Fruit fly (Drosophila melanogaster): Measurements from ENCODE around the gene CarT.

CarT gene

dm6 chr2L:20714468-20715404 lies 15.3 kb downstream of the CarT start, which contains the start of gene Hr38 (continued):
- TF ChIP-seq lov (optimal IDR thresholded peaks at IDR 0.05) = no peak
- peak; percentile 78; the same call in 2 of the 3 replicates for TF ChIP-seq lov (GFP tag; IDR thresholded peaks at IDR 0.05)
- peak; percentile 52 for TF ChIP-seq CG34376 (GFP tag; optimal IDR thresholded peaks at IDR 0.05)
- peak; percentile 91 for TF ChIP-seq Med (GFP tag)
- TF ChIP-seq CG13287 (GFP tag; IDR thresholded peaks at IDR 0.05; ENCODE audit: partially characterized antibody) = peak; percentile 64
- TF ChIP-seq lmd (GFP tag; IDR thresholded peaks at IDR 0.05) = peak; percentile 28; the same call in 1 of the 2 replicates
- 0 out of 2 replicates have a peak, but pooled peaks have one; percentile 30 for TF ChIP-seq CG4360 (GFP tag; IDR thresholded peaks at IDR 0.05)
- 0 out of 2 replicates have a peak, but pooled peaks have one; percentile 21 for TF ChIP-seq CG9215 (GFP tag; IDR thresholded peaks at IDR 0.05)
- TF ChIP-seq CG30020 (tag; optimal IDR thresholded peaks at IDR 0.05) = no peak
- TF ChIP-seq Rfx (GFP tag; IDR thresholded peaks at IDR 0.05) = peak; percentile 55
- no peak for TF ChIP-seq fd64A (GFP tag; optimal IDR thresholded peaks at IDR 0.05)
- peak; percentile 34 for TF ChIP-seq CG12659 (GFP tag; optimal IDR thresholded peaks at IDR 0.05)
- TF ChIP-seq Blimp-1 (GFP tag; optimal IDR thresholded peaks at IDR 0.05) = peak; percentile 99
- TF ChIP-seq tna (GFP tag; IDR thresholded peaks at IDR 0.05; ENCODE audit: partially characterized antibody) = peak; percentile 37; the same call in 1 of the 2 replicates
- no peak for TF ChIP-seq ranshi (GFP tag; IDR thresholded peaks at IDR 0.05)
- peak; percentile 31; the same call in 1 of the 2 replicates for TF ChIP-seq al (GFP tag; IDR thresholded peaks at IDR 0.05)
- TF ChIP-seq exex (tag; optimal IDR thresholded peaks at IDR 0.05) = peak; percentile 45
- TF ChIP-seq CG13894 (tag; optimal IDR thresholded peaks at IDR 0.05) = peak; percentile 82
- TF ChIP-seq Hmr (GFP tag; optimal IDR thresholded peaks at IDR 0.05) = peak; percentile 78
- no peak for TF ChIP-seq CG11723 (GFP tag; optimal IDR thresholded peaks at IDR 0.05)
- no peak for TF ChIP-seq Optix (GFP tag; IDR thresholded peaks at IDR 0.05)
- no peak for TF ChIP-seq CG5245 (GFP tag; optimal IDR thresholded peaks at IDR 0.05)
- TF ChIP-seq Trl (optimal IDR thresholded peaks at IDR 0.05) = peak; percentile 73 to 80
- peak; percentile 26 for TF ChIP-seq Trl (GFP tag; optimal IDR thresholded peaks at IDR 0.05)
- no peak for TF ChIP-seq hbn (GFP tag; IDR thresholded peaks at IDR 0.05; ENCODE audit: partially characterized antibody)
- TF ChIP-seq Awh (GFP tag; IDR thresholded peaks at IDR 0.05) = peak; percentile 54; the same call in 1 of the 2 replicates
- TF ChIP-seq zf30C (GFP tag; optimal IDR thresholded peaks at IDR 0.05) = peak; percentile 42
- TF ChIP-seq fu2 (GFP tag; optimal IDR thresholded peaks at IDR 0.05) = peak; percentile 46
- peak; percentile 41 for TF ChIP-seq her (GFP tag; optimal IDR thresholded peaks at IDR 0.05)
- peak; percentile 54 for TF ChIP-seq CG12071 (GFP tag; optimal IDR thresholded peaks at IDR 0.05)
- TF ChIP-seq CG1832 (GFP tag; optimal IDR thresholded peaks at IDR 0.05) = peak; percentile 47
- TF ChIP-seq CG4730 (GFP tag; IDR thresholded peaks at IDR 0.05) = no peak
- TF ChIP-seq Dek (tag; optimal IDR thresholded peaks at IDR 0.05) = peak; percentile 35
- TF ChIP-seq Fer2 (tag; optimal IDR thresholded peaks at IDR 0.05) = peak; percentile 26
- peak; percentile 18 for TF ChIP-seq Six4 (GFP tag; optimal IDR thresholded peaks at IDR 0.05)
- peak; percentile 46; the same call in 1 of the 2 replicates for TF ChIP-seq CG32532 (GFP tag; IDR thresholded peaks at IDR 0.05)
- peak; percentile 23 to 56 for TF ChIP-seq dpn (GFP tag; optimal IDR thresholded peaks at IDR 0.05)
- peak; percentile 73 for TF ChIP-seq Meics (GFP tag; optimal IDR thresholded peaks at IDR 0.05)
- peak; percentile 28 for TF ChIP-seq jumu (GFP tag; optimal IDR thresholded peaks at IDR 0.05)
- peak; percentile 66 for TF ChIP-seq Fer3 (tag; optimal IDR thresholded peaks at IDR 0.05)
- TF ChIP-seq az2 (GFP tag; optimal IDR thresholded peaks at IDR 0.05) = peak; percentile 18
- peak; percentile 88 for TF ChIP-seq BtbVII (GFP tag; optimal IDR thresholded peaks at IDR 0.05)
- TF ChIP-seq rib (GFP tag; IDR thresholded peaks at IDR 0.05) = 0 out of 2 replicates have a peak, but pooled peaks have one; percentile 42
- TF ChIP-seq CG4424 (GFP tag; optimal IDR thresholded peaks at IDR 0.05) = peak; percentile 10
- TF ChIP-seq Dfd (GFP tag; optimal IDR thresholded peaks at IDR 0.05) = no peak
- peak in 1 of 2 experiments; percentile 8 for TF ChIP-seq bsh (GFP tag; optimal IDR thresholded peaks at IDR 0.05)
- peak; percentile 73 for TF ChIP-seq Jarid2 (GFP tag; optimal IDR thresholded peaks at IDR 0.05)
- 0 out of 4 replicates have a peak, but pooled peaks have one; percentile 7 for TF ChIP-seq Gug (GFP tag; IDR thresholded peaks at IDR 0.05)
